Worm (Caenorhabditis elegans): ENCODE results near the gene srx-78.

- TF ChIP-seq ama-1 (optimal IDR thresholded peaks at IDR 0.05) (no peak), flt-1 (GFP tag; IDR thresholded peaks at IDR 0.05) (no peak), hmbx-1 (tag; optimal IDR thresholded peaks at IDR 0.05) (no peak)
Measured at ce11 chrV:15139811-15140210, 45.0 kb downstream of the srx-78 start.

Measured in whole organism, early embryonic.